Worm (Caenorhabditis elegans) whole organism, early embryonic: Measurements from ENCODE around the gene smap-1.

Source experiments
- B0310.2 ChIP-seq: sonication (generic microtip); optimal IDR thresholded peaks from 2 replicates; lab custom pipeline; 2016; ENCODE audit warnings: mild to moderate bottlenecking, missing genetic modification characterization, missing compliant biosample characterization
- ceh-13 ChIP-seq: fragments of 200-800 bp; sonication (Bioruptor generic); optimal IDR thresholded peaks from 2 replicates; lab custom pipeline; 2018; ENCODE audit warnings: mild to moderate bottlenecking, missing genetic modification characterization, missing compliant biosample characterization
- flt-1 ChIP-seq: fragments of 200-800 bp; sonication (Bioruptor generic); IDR thresholded peaks from 2 replicates; pipeline ENCODE4 v1.3.6; 2022; ENCODE audit warnings: missing genetic modification characterization, missing compliant biosample characterization
- hnd-1 ChIP-seq: sonication (generic microtip); optimal IDR thresholded peaks from 2 replicates; lab custom pipeline; 2016; ENCODE audit warnings: missing genetic modification characterization, missing compliant biosample characterization
- tbx-11 ChIP-seq: fragments of 200-800 bp; sonication (Bioruptor generic); IDR thresholded peaks from 2 replicates; pipeline ENCODE4 v1.3.6; 2022; ENCODE audit warnings: missing genetic modification characterization, missing compliant biosample characterization

ce11 chrIII:10718078-10718477 is 21.5 kb downstream of the smap-1 start:
- TF ChIP-seq hnd-1 (tag; lab: Kevin White, UChicago) (no peak), tbx-11 (GFP tag; lab: Robert Waterston, UW) (no peak), B0310.2 (tag; lab: Kevin White, UChicago) (no peak), ceh-13 (GFP tag; lab: Kevin White, UChicago) (no peak), flt-1 (no peak)
